Worm (Caenorhabditis elegans) whole organism, L1 larva: Measurements from ENCODE around the gene srx-114.

Experiments
- C16A3.4 ChIP-seq: fragments of 150-350 bp; optimal IDR thresholded peaks from 2 replicates; lab custom pipeline; 2014; ENCODE audit warnings: missing biosample characterization, missing genetic modification characterization
- C34B4.2 ChIP-seq: sonication (generic microtip); optimal IDR thresholded peaks from 2 replicates; lab custom pipeline; 2017; ENCODE audit warnings: mild to moderate bottlenecking, missing genetic modification characterization, missing compliant biosample characterization
- F16B12.6 ChIP-seq: fragments of 150-350 bp; optimal IDR thresholded peaks from 2 replicates; lab custom pipeline; 2014; ENCODE audit warnings: missing biosample characterization, missing genetic modification characterization
- Y116A8C.19 ChIP-seq: sonication (generic microtip); optimal IDR thresholded peaks from 2 replicates; lab custom pipeline; 2016; ENCODE audit warnings: missing compliant biosample characterization, missing genetic modification characterization, borderline replicate concordance
- aha-1 ChIP-seq: fragments of 150-350 bp; optimal IDR thresholded peaks from 2 replicates; lab custom pipeline; 2014; ENCODE audit warnings: missing biosample characterization, missing genetic modification characterization
- alr-1 ChIP-seq: fragments of 200-800 bp; sonication (Bioruptor generic); optimal IDR thresholded peaks from 2 replicates; lab custom pipeline; 2018; ENCODE audit warnings: borderline replicate concordance, mild to moderate bottlenecking, missing genetic modification characterization, missing compliant biosample characterization
- ama-1 ChIP-seq: fragments of 150-350 bp; optimal IDR thresholded peaks from 2 replicates; lab custom pipeline; 2014
- blmp-1 ChIP-seq: fragments of 150-350 bp; optimal IDR thresholded peaks from 2 replicates; lab custom pipeline; 2014; ENCODE audit warnings: missing biosample characterization, missing genetic modification characterization
- ceh-63 ChIP-seq: fragments of 200-800 bp; sonication (Bioruptor generic); optimal IDR thresholded peaks from 2 replicates; lab custom pipeline; 2018; ENCODE audit warnings: mild to moderate bottlenecking, missing genetic modification characterization, missing compliant biosample characterization
- ceh-88 ChIP-seq: fragments of 200-800 bp; sonication (Bioruptor generic); IDR thresholded peaks from 2 replicates; pipeline ENCODE4 v1.3.6; 2022; ENCODE audit warnings: missing genetic modification characterization, missing compliant biosample characterization
- ces-1 ChIP-seq: fragments of 150-350 bp; optimal IDR thresholded peaks from 2 replicates; lab custom pipeline; 2014; ENCODE audit warnings: missing biosample characterization, missing genetic modification reagents, missing genetic modification characterization
- dpl-1 ChIP-seq, 3 experiments: fragments of 150-350 bp in 2 of 3; sonication (generic microtip) in 1 of 3; optimal IDR thresholded peaks; 2 replicates each; lab custom pipeline; 2014 to 2017; ENCODE audit warnings: missing biosample characterization in 3 of 3, missing genetic modification characterization in 3 of 3, missing genetic modification reagents in 3 of 3
- dsc-1 ChIP-seq: sonication (generic microtip); optimal IDR thresholded peaks from 2 replicates; lab custom pipeline; 2016; ENCODE audit warnings: mild to moderate bottlenecking, missing genetic modification characterization, missing compliant biosample characterization
- efl-1 ChIP-seq, 4 experiments: fragments of 150-350 bp; optimal IDR thresholded peaks in 3 of 4; peaks in 1 of 4; 1 replicate in 1 of 4; 2 replicates in 3 of 4; lab custom pipeline; 2014; ENCODE audit warnings: missing biosample characterization in 2 of 4, missing genetic modification characterization in 2 of 4, missing genetic modification reagents in 2 of 4
- efl-3 ChIP-seq: fragments of 200-800 bp; sonication (Bioruptor generic); optimal IDR thresholded peaks from 2 replicates; lab custom pipeline; 2018; ENCODE audit warnings: mild to moderate bottlenecking, missing genetic modification characterization, missing compliant biosample characterization
- elt-3 ChIP-seq, 6 experiments: fragments of 150-350 bp in 1 of 6; sonication (generic microtip); optimal IDR thresholded peaks; 2 replicates each; lab custom pipeline; 2017 to 2018; ENCODE audit warnings: missing biosample characterization in 6 of 6, missing genetic modification characterization in 6 of 6, inconsistent platforms in 1 of 6
- ets-5 ChIP-seq: fragments of 200-800 bp; sonication (Bioruptor generic); IDR thresholded peaks from 2 replicates; pipeline ENCODE4 v1.3.6; 2022; ENCODE audit warnings: missing genetic modification characterization, missing compliant biosample characterization
- fkh-10 ChIP-seq: sonication (generic microtip); optimal IDR thresholded peaks from 2 replicates; lab custom pipeline; 2017; ENCODE audit warnings: missing biosample characterization, missing genetic modification reagents, missing genetic modification characterization
- fkh-4 ChIP-seq: sonication (generic microtip); optimal IDR thresholded peaks from 2 replicates; lab custom pipeline; 2016; ENCODE audit warnings: missing compliant biosample characterization, missing genetic modification characterization, borderline replicate concordance
- fos-1 ChIP-seq: fragments of 150-350 bp; optimal IDR thresholded peaks from 2 replicates; lab custom pipeline; 2014; ENCODE audit warnings: missing biosample characterization, missing genetic modification characterization
- hlh-4 ChIP-seq: sonication (generic microtip); optimal IDR thresholded peaks from 2 replicates; lab custom pipeline; 2016; ENCODE audit warnings: mild to moderate bottlenecking, missing genetic modification characterization, missing compliant biosample characterization
- irx-1 ChIP-seq: sonication (generic microtip); optimal IDR thresholded peaks from 2 replicates; lab custom pipeline; 2016; ENCODE audit warnings: missing genetic modification characterization, missing compliant biosample characterization
- isw-1 ChIP-seq: fragments of 200-800 bp; sonication (Bioruptor generic); IDR thresholded peaks from 2 replicates; pipeline ENCODE4 v1.3.6; 2022; ENCODE audit warnings: missing genetic modification characterization, missing compliant biosample characterization
- jun-1 ChIP-seq: fragments of 150-350 bp; optimal IDR thresholded peaks from 2 replicates; lab custom pipeline; 2014; ENCODE audit warnings: missing biosample characterization, missing genetic modification reagents, missing genetic modification characterization
- lin-13 ChIP-seq: fragments of 150-350 bp; optimal IDR thresholded peaks from 2 replicates; lab custom pipeline; 2014; ENCODE audit warnings: missing biosample characterization, missing genetic modification reagents, missing genetic modification characterization
- lin-14 ChIP-seq: fragments of 200-800 bp; sonication (Bioruptor generic); optimal IDR thresholded peaks from 2 replicates; lab custom pipeline; 2018; ENCODE audit warnings: mild to moderate bottlenecking, missing genetic modification characterization, moderate library complexity, missing compliant biosample characterization
- lin-15B ChIP-seq: fragments of 150-350 bp; sonication (generic microtip); optimal IDR thresholded peaks from 3 replicates; lab custom pipeline; 2014; ENCODE audit warnings: missing biosample characterization, missing genetic modification characterization
- lin-39 ChIP-seq: fragments of 150-350 bp; optimal IDR thresholded peaks from 2 replicates; lab custom pipeline; 2014; ENCODE audit warnings: missing biosample characterization, missing genetic modification reagents, missing genetic modification characterization
- lir-3 ChIP-seq: sonication (generic microtip); optimal IDR thresholded peaks from 2 replicates; lab custom pipeline; 2016; ENCODE audit warnings: mild to moderate bottlenecking, missing genetic modification characterization, moderate library complexity, missing compliant biosample characterization; ENCODE audit not compliant: poor library complexity
- mab-9 ChIP-seq: fragments of 200-800 bp; sonication (Bioruptor generic); IDR thresholded peaks from 2 replicates; pipeline ENCODE4 v1.3.6; 2022; ENCODE audit warnings: missing genetic modification reagents, missing genetic modification characterization, missing compliant biosample characterization
- mdl-1 ChIP-seq, 2 experiments: fragments of 150-350 bp; optimal IDR thresholded peaks; 2 replicates each; lab custom pipeline; 2014 to 2017; ENCODE audit warnings: missing biosample characterization in 2 of 2, missing genetic modification characterization in 2 of 2, inconsistent platforms in 1 of 2
- mef-2 ChIP-seq: fragments of 150-350 bp; optimal IDR thresholded peaks from 2 replicates; lab custom pipeline; 2014; ENCODE audit warnings: missing biosample characterization, missing genetic modification characterization
- nhr-11 ChIP-seq: fragments of 150-350 bp; optimal IDR thresholded peaks from 2 replicates; lab custom pipeline; 2014; ENCODE audit warnings: missing biosample characterization, missing genetic modification characterization
- nhr-237 ChIP-seq: fragments of 150-350 bp; optimal IDR thresholded peaks from 2 replicates; lab custom pipeline; 2014; ENCODE audit warnings: missing biosample characterization, missing genetic modification characterization
- nhr-47 ChIP-seq: sonication (generic microtip); optimal IDR thresholded peaks from 2 replicates; lab custom pipeline; 2016; ENCODE audit warnings: mild to moderate bottlenecking, missing genetic modification characterization, moderate library complexity, missing compliant biosample characterization
- nhr-71 ChIP-seq: sonication (generic microtip); optimal IDR thresholded peaks from 2 replicates; lab custom pipeline; 2016; ENCODE audit warnings: mild to moderate bottlenecking, missing genetic modification characterization, moderate library complexity, missing compliant biosample characterization
- nhr-77 ChIP-seq: fragments of 150-350 bp; optimal IDR thresholded peaks from 2 replicates; lab custom pipeline; 2014; ENCODE audit warnings: missing biosample characterization, missing genetic modification characterization
- nhr-84 ChIP-seq: sonication (generic microtip); optimal IDR thresholded peaks from 2 replicates; lab custom pipeline; 2017; ENCODE audit warnings: missing biosample characterization, missing genetic modification characterization
- nhr-85 ChIP-seq: sonication (generic microtip); peaks from one replicate; lab custom pipeline; 2016; ENCODE audit warnings: missing genetic modification characterization, inconsistent platforms, missing compliant biosample characterization
- nhr-90 ChIP-seq: sonication (generic microtip); optimal IDR thresholded peaks from 2 replicates; lab custom pipeline; 2016; ENCODE audit warnings: mild to moderate bottlenecking, missing genetic modification characterization, missing compliant biosample characterization; ENCODE audit not compliant: poor library complexity
- pax-3 ChIP-seq: fragments of 200-800 bp; sonication (Bioruptor generic); optimal IDR thresholded peaks from 2 replicates; lab custom pipeline; 2018; ENCODE audit warnings: mild to moderate bottlenecking, missing genetic modification characterization, moderate library complexity, missing compliant biosample characterization
- pqm-1 ChIP-seq: sonication (generic microtip); optimal IDR thresholded peaks from 3 replicates; lab custom pipeline; 2017; ENCODE audit warnings: missing biosample characterization, missing genetic modification characterization
- rnt-1 ChIP-seq: sonication (generic microtip); optimal IDR thresholded peaks from 2 replicates; lab custom pipeline; 2016; ENCODE audit warnings: mild to moderate bottlenecking, missing genetic modification characterization, moderate library complexity, missing compliant biosample characterization
- skn-1 ChIP-seq: fragments of 150-350 bp; optimal IDR thresholded peaks from 2 replicates; lab custom pipeline; 2014; ENCODE audit warnings: missing biosample characterization, missing genetic modification characterization
- snpc-4 ChIP-seq: fragments of 150-350 bp; optimal IDR thresholded peaks from 2 replicates; lab custom pipeline; 2014; ENCODE audit warnings: missing biosample characterization, missing genetic modification characterization
- snu-23 ChIP-seq: sonication (generic microtip); optimal IDR thresholded peaks from 2 replicates; lab custom pipeline; 2016; ENCODE audit warnings: missing genetic modification characterization, missing compliant biosample characterization
- sup-37 ChIP-seq: fragments of 200-800 bp; sonication (Bioruptor generic); optimal IDR thresholded peaks from 2 replicates; lab custom pipeline; 2018; ENCODE audit warnings: mild to moderate bottlenecking, missing genetic modification characterization, missing compliant biosample characterization
- tlp-1 ChIP-seq: fragments of 150-350 bp; optimal IDR thresholded peaks from 2 replicates; lab custom pipeline; 2014; ENCODE audit warnings: missing biosample characterization, missing genetic modification characterization
- unc-130 ChIP-seq: fragments of 150-350 bp; optimal IDR thresholded peaks from 2 replicates; lab custom pipeline; 2017; ENCODE audit warnings: missing biosample characterization, missing genetic modification characterization, inconsistent platforms
- unc-86 ChIP-seq: sonication (generic microtip); optimal IDR thresholded peaks from 2 replicates; lab custom pipeline; 2016; ENCODE audit warnings: missing genetic modification characterization, missing compliant biosample characterization
- ztf-11 ChIP-seq, 2 experiments: sonication (generic microtip); optimal IDR thresholded peaks; 2 replicates each; lab custom pipeline; 2016 to 2017; ENCODE audit warnings: missing genetic modification characterization in 2 of 2, missing biosample characterization in 1 of 2, missing compliant biosample characterization in 1 of 2
- ztf-4 ChIP-seq: fragments of 150-350 bp; optimal IDR thresholded peaks from 2 replicates; lab custom pipeline; 2014; ENCODE audit warnings: missing biosample characterization, missing genetic modification characterization

The srx-114 gene

DNA sequence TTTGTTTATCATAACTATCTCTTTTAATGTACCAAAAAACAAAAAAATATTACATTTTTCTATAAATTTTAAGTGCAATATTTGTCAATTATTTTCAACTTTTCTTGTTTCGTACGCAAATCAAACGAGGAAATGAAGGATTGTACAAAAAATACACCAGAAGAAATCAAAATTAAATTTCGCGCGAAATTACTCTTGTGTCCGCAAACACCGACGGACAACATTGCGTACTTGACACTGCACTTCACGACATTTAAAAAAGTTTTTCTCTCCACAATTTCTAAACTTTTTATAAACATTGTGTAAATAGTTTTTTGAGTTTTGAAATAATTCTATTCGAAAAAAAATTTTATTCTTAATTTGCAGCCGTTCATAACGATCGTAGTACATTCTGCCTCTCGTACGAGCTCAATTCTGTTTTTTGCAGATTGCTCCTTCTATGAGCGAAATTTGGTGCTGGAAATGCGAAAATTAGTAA lies 41.0 kb upstream of the srx-114 start, which contains the start of gene mrps-16 (continued):
- TF ChIP-seq nhr-84 (tag; lab: Kevin White, UChicago) (no peak), nhr-77 (tag; lab: Kevin White, UChicago) (peak; percentile 37), Y116A8C.19 (tag; lab: Kevin White, UChicago) (no peak), pax-3 (tag; lab: Kevin White, UChicago) (no peak), snu-23 (GFP tag; lab: Kevin White, UChicago) (peak; percentile 80), ama-1 (peak; percentile 15), lin-39 (tag; lab: Kevin White, UChicago) (peak; percentile 41), fos-1 (tag; lab: Kevin White, UChicago) (peak; percentile 45), C34B4.2 (tag; lab: Kevin White, UChicago) (no peak), lin-15B (peak; percentile 31), nhr-237 (tag; lab: Kevin White, UChicago) (no peak), ceh-63 (GFP tag; lab: Kevin White, UChicago) (no peak), elt-3 (tag; optimal IDR thresholded peaks at IDR 0.05; lab: Kevin White, UChicago) (peak in 1 of 6 experiments; percentile 72), ztf-11 (tag; optimal IDR thresholded peaks at IDR 0.05; lab: Kevin White, UChicago) (no peak), nhr-47 (tag; lab: Kevin White, UChicago) (peak; percentile 81), F16B12.6 (peak; percentile 98), ces-1 (GFP tag; lab: Kevin White, UChicago) (no peak), sup-37 (GFP tag; lab: Kevin White, UChicago) (no peak), ets-5 (GFP tag; lab: Robert Waterston, UW) (no peak), rnt-1 (peak; percentile 79), efl-1 (optimal IDR thresholded peaks at IDR 0.05; lab: Kevin White, UChicago) (peak; percentile 94 to 98), efl-1 (GFP tag; optimal IDR thresholded peaks at IDR 0.05 in 1 of 2; lab: Kevin White, UChicago) (peak; percentile 99 to 100), nhr-85 (tag; lab: Kevin White, UChicago) (peak; percentile 87), isw-1 (peak; percentile 55), irx-1 (tag; lab: Kevin White, UChicago) (peak; percentile 38), lin-13 (GFP tag; lab: Kevin White, UChicago) (peak; percentile 32), mdl-1 (tag; optimal IDR thresholded peaks at IDR 0.05; lab: Kevin White, UChicago) (peak in 1 of 2 experiments; percentile 28), nhr-90 (peak; percentile 64), lir-3 (tag; lab: Kevin White, UChicago) (peak; percentile 41), efl-3 (GFP tag; lab: Kevin White, UChicago) (no peak), jun-1 (peak; percentile 58), skn-1 (tag; lab: Kevin White, UChicago) (peak; percentile 52), lin-14 (peak; percentile 62), ceh-88 (GFP tag; lab: Robert Waterston, UW) (no peak), unc-86 (tag; lab: Kevin White, UChicago) (peak; percentile 58), dpl-1 (GFP tag; optimal IDR thresholded peaks at IDR 0.05; lab: Kevin White, UChicago) (peak; percentile 96 to 98 (median 97)), fkh-4 (tag; lab: Kevin White, UChicago) (no peak), mab-9 (GFP tag; lab: Robert Waterston, UW) (peak; percentile 36; the same call in 1 of the 2 replicates), mef-2 (no peak), tlp-1 (no peak), dsc-1 (tag; lab: Kevin White, UChicago) (peak; percentile 59), aha-1 (tag; lab: Kevin White, UChicago) (no peak), pqm-1 (tag; lab: Kevin White, UChicago) (no peak), ztf-4 (tag; lab: Kevin White, UChicago) (no peak), unc-130 (tag; lab: Kevin White, UChicago) (peak; percentile 58), hlh-4 (tag; lab: Kevin White, UChicago) (no peak), blmp-1 (tag; lab: Kevin White, UChicago) (peak; percentile 59), nhr-71 (tag; lab: Kevin White, UChicago) (peak; percentile 81), nhr-11 (tag; lab: Kevin White, UChicago) (no peak), C16A3.4 (peak; percentile 80), alr-1 (tag; lab: Kevin White, UChicago) (no peak), fkh-10 (no peak), snpc-4 (tag; lab: Kevin White, UChicago) (peak; percentile 38)
- TF ChIP-seq, all 84 proteins: peak for 46
